Worm (Caenorhabditis elegans): ENCODE measurements around the gene dlc-4.

dlc-4 gene

ce11 chrIV:16415100-16415973 is 27.7 kb upstream of the dlc-4 start (continued):
- TF ChIP-seq lin-35 (GFP tag; optimal IDR thresholded peaks at IDR 0.05) (peak in 2 of 3 experiments; percentile 31 to 87), egrh-3 (GFP tag; IDR thresholded peaks at IDR 0.05) (peak; percentile 22; the same call in 1 of the 2 replicates), Y95B8A.8 (GFP tag; IDR thresholded peaks at IDR 0.05) (peak; percentile 74; the same call in 1 of the 2 replicates), nfya-2 (GFP tag; IDR thresholded peaks at IDR 0.05) (no peak), ztf-25 (GFP tag; IDR thresholded peaks at IDR 0.05) (peak; percentile 92), nhr-179 (tag; optimal IDR thresholded peaks at IDR 0.05) (no peak), snpc-3.4 (tag; optimal IDR thresholded peaks at IDR 0.05) (peak; percentile 69), madf-3 (GFP tag; IDR thresholded peaks at IDR 0.05) (peak; percentile 80; the same call in 1 of the 2 replicates), B0261.1 (tag; optimal IDR thresholded peaks at IDR 0.05) (peak; percentile 8), F10E7.11 (tag; optimal IDR thresholded peaks at IDR 0.05) (peak; percentile 19), aptf-2 (GFP tag; conservative IDR thresholded peaks at IDR 0.05) (peak; percentile 74), lag-1 (GFP tag; IDR thresholded peaks at IDR 0.05) (no peak), hlh-12 (tag; optimal IDR thresholded peaks at IDR 0.05) (no peak), T26A5.8 (tag; optimal IDR thresholded peaks at IDR 0.05) (peak; percentile 65), attf-6 (GFP tag; IDR thresholded peaks at IDR 0.05) (peak; percentile 98), gei-17 (GFP tag; optimal IDR thresholded peaks at IDR 0.05) (no peak), F52B5.7 (tag; optimal IDR thresholded peaks at IDR 0.05) (peak; percentile 62), hrde-1 (tag; optimal IDR thresholded peaks at IDR 0.05; ENCODE audit: borderline replicate concordance) (peak; percentile 93), F55B11.4 (tag; optimal IDR thresholded peaks at IDR 0.05; ENCODE audit: borderline replicate concordance, insufficient read depth) (no peak), sptf-2 (GFP tag; optimal IDR thresholded peaks at IDR 0.05) (no peak), mxl-1 (tag; optimal IDR thresholded peaks at IDR 0.05) (peak; percentile 46), cebp-2 (GFP tag; IDR thresholded peaks at IDR 0.05) (no peak), madf-8 (GFP tag; conservative IDR thresholded peaks at IDR 0.05) (peak; percentile 58), snpc-4 (GFP tag; optimal IDR thresholded peaks at IDR 0.05) (peak; percentile 80), snpc-4 (tag; optimal IDR thresholded peaks at IDR 0.05) (peak; percentile 15 to 94 (median 72)), Y67H2A.10 (GFP tag; conservative IDR thresholded peaks at IDR 0.05) (peak; percentile 66; the same call in 1 of the 2 replicates), rec-8 (tag; optimal IDR thresholded peaks at IDR 0.05) (peak; percentile 48 to 69), B0336.3 (GFP tag; IDR thresholded peaks at IDR 0.05) (peak; percentile 75), mes-4 (tag; optimal IDR thresholded peaks at IDR 0.05) (no peak), ekl-4 (GFP tag; IDR thresholded peaks at IDR 0.05) (peak; percentile 50), unc-130 (GFP tag; optimal IDR thresholded peaks at IDR 0.05) (peak; percentile 71), F22D6.2 (tag; optimal IDR thresholded peaks at IDR 0.05) (peak; percentile 62), nhr-27 (tag; optimal IDR thresholded peaks at IDR 0.05) (peak; percentile 25), F33H1.4 (GFP tag; IDR thresholded peaks at IDR 0.05) (peak; percentile 54), dox-1 (GFP tag; IDR thresholded peaks at IDR 0.05) (peak; percentile 85), efl-1 (GFP tag; optimal IDR thresholded peaks at IDR 0.05) (peak; percentile 81), xnd-1 (tag; optimal IDR thresholded peaks at IDR 0.05) (no peak), ccch-3 (GFP tag; optimal IDR thresholded peaks at IDR 0.05) (no peak), dpff-1 (tag; optimal IDR thresholded peaks at IDR 0.05) (no peak), madf-10 (tag; optimal IDR thresholded peaks at IDR 0.05) (peak; percentile 31), die-1 (tag; optimal IDR thresholded peaks at IDR 0.05) (no peak), snpc-1.3 (tag; optimal IDR thresholded peaks at IDR 0.05; ENCODE audit: insufficient read depth) (peak; percentile 69), ceh-100 (GFP tag; IDR thresholded peaks at IDR 0.05) (peak; percentile 65), aptf-3 (GFP tag; IDR thresholded peaks at IDR 0.05) (peak; percentile 61; the same call in 1 of the 2 replicates), ceh-40 (GFP tag; IDR thresholded peaks at IDR 0.05) (0 out of 2 replicates have a peak, but pooled peaks have one; percentile 20), rpc-1 (optimal IDR thresholded peaks at IDR 0.05) (no peak), rpc-1 (tag; optimal IDR thresholded peaks at IDR 0.05) (no peak)

Data from whole organism, young adult.